Worm (Caenorhabditis elegans): Measurements from ENCODE around the gene Y34B4A.2.
A peak's percentile ranks its signal among the peaks of the same experiment; 100 is the strongest.

Y34B4A.2 gene

DNA sequence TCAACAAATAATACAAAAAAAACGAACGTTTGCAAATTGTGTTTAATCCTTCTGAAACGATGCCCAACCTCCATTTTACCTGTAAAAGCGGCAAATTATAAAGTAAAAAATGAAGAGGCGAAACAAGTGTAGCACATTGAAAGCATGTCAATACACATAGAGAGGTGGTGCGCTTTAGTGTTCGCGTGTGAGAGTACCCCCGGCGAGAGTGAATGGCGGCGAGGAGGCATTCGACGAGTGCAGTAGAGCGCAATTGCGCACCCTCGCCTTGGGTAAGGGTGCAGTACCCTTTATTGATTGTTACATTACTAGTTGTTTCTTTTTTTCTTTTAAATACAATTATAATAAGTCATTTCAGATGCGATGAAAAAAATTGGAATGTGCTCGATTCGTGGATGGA, 4.1 kb upstream of the Y34B4A.2 start, which contains the start of gene hst-6 (continued):
- TF ChIP-seq ceh-82 (tag; optimal IDR thresholded peaks at IDR 0.05), result peak; percentile 22 to 72 (median 33)
- no peak for TF ChIP-seq C34B4.2 (tag; optimal IDR thresholded peaks at IDR 0.05)
- TF ChIP-seq swsn-7 (tag; optimal IDR thresholded peaks at IDR 0.05), result peak; percentile 57
- no peak for TF ChIP-seq lin-13 (GFP tag; optimal IDR thresholded peaks at IDR 0.05)
- TF ChIP-seq sptf-1 (tag; optimal IDR thresholded peaks at IDR 0.05), result no peak
- peak; percentile 38 to 58 for TF ChIP-seq lin-35 (GFP tag; optimal IDR thresholded peaks at IDR 0.05)
- TF ChIP-seq zag-1 (tag; optimal IDR thresholded peaks at IDR 0.05), result no peak
- peak in 1 of 2 experiments; percentile 6 for TF ChIP-seq ztf-11 (tag; optimal IDR thresholded peaks at IDR 0.05)
- no peak for TF ChIP-seq elt-3 (tag; optimal IDR thresholded peaks at IDR 0.05)
- no peak for TF ChIP-seq sup-37 (GFP tag; optimal IDR thresholded peaks at IDR 0.05)
- TF ChIP-seq nhr-84 (tag; optimal IDR thresholded peaks at IDR 0.05), result no peak

DNA sequence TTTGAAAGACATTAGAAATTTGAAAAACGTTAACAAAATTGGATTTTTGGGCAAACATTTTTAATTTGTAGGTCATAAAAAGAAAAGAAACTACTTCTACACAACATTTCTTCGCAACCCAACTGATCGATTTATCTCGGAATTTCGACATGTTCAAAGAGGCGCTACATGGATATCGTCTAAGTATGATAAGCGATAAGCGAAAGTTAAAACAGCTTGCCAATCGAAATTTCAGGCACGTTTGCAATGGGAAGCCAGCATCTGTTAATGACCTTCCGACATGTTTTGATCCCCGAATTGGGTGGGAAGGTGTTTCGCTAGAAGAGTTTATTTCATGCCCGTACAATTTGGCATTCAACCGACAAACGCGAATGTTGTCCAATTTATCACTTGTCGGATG, 2.5 kb upstream of the Y34B4A.2 start:
- TF ChIP-seq blmp-1 (tag; optimal IDR thresholded peaks at IDR 0.05), result peak; percentile 70
- TF ChIP-seq mdl-1 (tag; optimal IDR thresholded peaks at IDR 0.05), result no peak
- TF ChIP-seq lsy-2 (tag; optimal IDR thresholded peaks at IDR 0.05), result no peak
- no peak for TF ChIP-seq nhr-20 (tag; optimal IDR thresholded peaks at IDR 0.05)
- no peak for TF ChIP-seq lin-39 (tag; optimal IDR thresholded peaks at IDR 0.05)
- peak in 1 of 6 experiments; percentile 11 for TF ChIP-seq elt-3 (tag; optimal IDR thresholded peaks at IDR 0.05)

DNA sequence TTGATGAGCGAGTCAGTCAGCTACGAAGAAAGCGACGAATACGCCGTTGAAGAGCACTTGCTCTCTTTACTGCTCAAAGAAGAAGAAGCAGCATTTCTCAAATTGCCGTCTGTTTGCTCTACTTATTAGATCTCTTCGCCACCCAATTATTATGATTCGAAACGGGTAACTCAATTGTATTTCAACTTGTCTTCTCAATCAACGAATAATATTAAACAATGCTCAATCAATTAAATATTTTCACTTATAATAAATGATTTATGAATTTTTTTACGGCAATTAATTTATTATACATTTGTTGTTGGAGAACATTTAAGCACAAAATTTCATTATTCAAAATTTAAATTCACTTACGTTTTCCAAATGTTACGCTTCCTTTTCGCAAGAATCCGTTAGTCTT, 1.0 kb upstream of the Y34B4A.2 start:
- TF ChIP-seq ceh-8 (GFP tag; optimal IDR thresholded peaks at IDR 0.05), result no peak
- TF ChIP-seq grh-1 (GFP tag; IDR thresholded peaks at IDR 0.05), result no peak
- TF ChIP-seq ztf-4 (tag; optimal IDR thresholded peaks at IDR 0.05), result no peak
- no peak for TF ChIP-seq sptf-1 (tag; optimal IDR thresholded peaks at IDR 0.05)

DNA sequence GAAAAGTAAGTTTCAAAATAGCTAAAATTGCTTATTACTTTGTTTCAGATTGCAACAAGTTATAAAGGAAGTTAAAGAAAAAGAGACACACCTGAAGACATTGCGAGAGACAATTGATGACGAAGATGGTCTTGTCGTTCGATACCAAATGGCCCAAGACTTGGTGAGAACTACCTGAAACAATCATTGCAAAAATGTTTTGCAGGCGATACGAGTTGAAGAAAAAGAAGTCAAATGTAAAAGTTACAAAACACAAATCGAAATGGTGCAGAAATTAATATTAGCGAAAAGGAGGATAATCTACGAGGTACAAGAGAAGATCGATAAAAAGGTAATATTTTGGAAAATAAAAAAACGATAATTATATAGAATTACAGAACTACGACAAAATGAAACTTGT, 377 bp downstream of the Y34B4A.2 start, which contains the start of gene rga-8:
Gene rga-8, minus strand, starts transcription at position 101 of the 400 bp plus-strand sequence.
- TF ChIP-seq F16B12.6 (tag; optimal IDR thresholded peaks at IDR 0.05) (no peak), lin-13 (GFP tag; optimal IDR thresholded peaks at IDR 0.05) (no peak), nhr-11 (tag; optimal IDR thresholded peaks at IDR 0.05) (no peak), aly-2 (tag; optimal IDR thresholded peaks at IDR 0.05) (no peak), mab-9 (GFP tag; IDR thresholded peaks at IDR 0.05) (no peak), grh-1 (GFP tag; IDR thresholded peaks at IDR 0.05) (no peak), nhr-28 (tag; optimal IDR thresholded peaks at IDR 0.05) (no peak), nhr-237 (tag; optimal IDR thresholded peaks at IDR 0.05) (no peak), jun-1 (tag; optimal IDR thresholded peaks at IDR 0.05) (no peak), sptf-1 (tag; optimal IDR thresholded peaks at IDR 0.05) (no peak), Y116A8C.19 (tag; optimal IDR thresholded peaks at IDR 0.05; ENCODE audit: borderline replicate concordance) (no peak), pax-3 (tag; optimal IDR thresholded peaks at IDR 0.05) (no peak)

DNA sequence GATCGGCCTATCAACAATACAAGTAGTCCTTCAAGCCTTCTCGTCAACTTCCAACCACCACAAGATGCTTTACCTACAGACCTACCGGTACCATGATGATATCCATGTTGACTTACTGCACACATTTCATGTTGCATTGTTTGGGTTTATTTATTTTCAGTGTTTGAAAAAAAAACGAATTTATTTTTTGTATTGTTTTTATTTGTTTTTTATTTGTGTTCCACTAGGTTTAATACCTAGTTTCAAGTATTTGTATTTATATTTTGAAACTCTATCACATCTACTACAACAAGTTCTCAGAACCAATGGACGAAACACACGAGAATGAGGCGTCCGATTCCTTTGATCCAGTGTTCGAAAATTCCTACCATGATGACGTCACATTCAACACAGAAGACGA, 4.2 kb downstream of the Y34B4A.2 start, which contains the start of gene vps-41:
Gene vps-41, plus strand, starts transcription at position 301 of the 400 bp plus-strand sequence.
- TF ChIP-seq rnt-1 (tag; optimal IDR thresholded peaks at IDR 0.05), result no peak
- no peak for TF ChIP-seq nhr-19 (GFP tag; conservative IDR thresholded peaks at IDR 0.05)
- no peak for TF ChIP-seq unc-30 (tag; optimal IDR thresholded peaks at IDR 0.05)
- TF ChIP-seq unc-62 (GFP tag; optimal IDR thresholded peaks at IDR 0.05), result no peak
- no peak for TF ChIP-seq nhr-84 (tag; optimal IDR thresholded peaks at IDR 0.05)
- TF ChIP-seq aha-1 (tag; optimal IDR thresholded peaks at IDR 0.05), result no peak
- TF ChIP-seq nhr-12 (tag; optimal IDR thresholded peaks at IDR 0.05), result no peak
- no peak for TF ChIP-seq nhr-47 (tag; optimal IDR thresholded peaks at IDR 0.05)
- TF ChIP-seq ceh-90 (tag; optimal IDR thresholded peaks at IDR 0.05), result no peak
- TF ChIP-seq lin-15B (tag; optimal IDR thresholded peaks at IDR 0.05), result no peak
- TF ChIP-seq hlh-17 (GFP tag; optimal IDR thresholded peaks at IDR 0.05; ENCODE audit: borderline replicate concordance), result no peak
- TF ChIP-seq nhr-20 (tag; optimal IDR thresholded peaks at IDR 0.05), result no peak
- no peak for TF ChIP-seq ceh-63 (GFP tag; optimal IDR thresholded peaks at IDR 0.05)

Measured in whole organism, L1 larva.